Fruit fly (Drosophila melanogaster) whole organism, embryonic: ENCODE results near the gene slmo.

Source experiments
- Antp ChIP-seq: fragments of 200-800 bp; sonication (Bioruptor generic); optimal IDR thresholded peaks from 3 replicates; lab custom pipeline; 2016; ENCODE audit warnings: missing biosample characterization, missing genetic modification characterization
- Atf6 ChIP-seq: fragments of 200-800 bp; sonication (Bioruptor generic); IDR thresholded peaks from 2 replicates; pipeline ENCODE4 v1.3.6; 2022; ENCODE audit warnings: missing biosample characterization, missing genetic modification characterization
- CG12236 ChIP-seq: fragments of 200-800 bp; sonication (Bioruptor generic); optimal IDR thresholded peaks from 2 replicates; lab custom pipeline; 2016; ENCODE audit warnings: missing biosample characterization, missing genetic modification characterization
- CG12299 ChIP-seq: fragments of 200-800 bp; sonication (Bioruptor generic); optimal IDR thresholded peaks from 2 replicates; lab custom pipeline; 2018; ENCODE audit warnings: missing biosample characterization, mild to moderate bottlenecking, missing genetic modification characterization
- CG12769 ChIP-seq: fragments of 200-800 bp; sonication (Bioruptor generic); optimal IDR thresholded peaks from 2 replicates; lab custom pipeline; 2019; ENCODE audit warnings: missing biosample characterization, mild to moderate bottlenecking, missing genetic modification characterization, moderate library complexity
- CG13287 ChIP-seq: fragments of 200-800 bp; sonication (Bioruptor generic); IDR thresholded peaks from 2 replicates; pipeline ENCODE4 v1.3.6; 2022; ENCODE audit warnings: missing biosample characterization, missing genetic modification characterization; ENCODE audit not compliant: partially characterized antibody
- CG14860 ChIP-seq: fragments of 200-800 bp; sonication (Bioruptor generic); IDR thresholded peaks from 3 replicates; pipeline ENCODE4 v1.3.6; 2022; ENCODE audit warnings: missing biosample characterization, missing genetic modification characterization; ENCODE audit not compliant: partially characterized antibody
- CG15601 ChIP-seq: fragments of 200-800 bp; sonication (Bioruptor generic); optimal IDR thresholded peaks from 3 replicates; lab custom pipeline; 2019; ENCODE audit warnings: missing biosample characterization, mild to moderate bottlenecking, missing genetic modification characterization, moderate library complexity
- CG17359 ChIP-seq: fragments of 200-800 bp; sonication (Bioruptor generic); optimal IDR thresholded peaks from 3 replicates; lab custom pipeline; 2018; ENCODE audit warnings: missing biosample characterization, mild to moderate bottlenecking, missing genetic modification characterization, moderate library complexity
- CG1832 ChIP-seq: fragments of 200-800 bp; sonication (Bioruptor generic); optimal IDR thresholded peaks from 2 replicates; lab custom pipeline; 2017; ENCODE audit warnings: missing biosample characterization, mild to moderate bottlenecking, missing genetic modification characterization, inconsistent platforms
- CG2712 ChIP-seq: fragments of 200-800 bp; optimal IDR thresholded peaks from 3 replicates; lab custom pipeline; 2019; ENCODE audit warnings: missing biosample characterization, mild to moderate bottlenecking, missing genetic modification characterization, moderate library complexity
- CG2875 ChIP-seq: fragments of 200-800 bp; sonication (Bioruptor generic); optimal IDR thresholded peaks from 2 replicates; lab custom pipeline; 2017; ENCODE audit warnings: missing biosample characterization, mild to moderate bottlenecking, missing genetic modification characterization, missing genetic modification reagents
- CG30403 ChIP-seq: fragments of 200-800 bp; sonication (Bioruptor generic); optimal IDR thresholded peaks from 3 replicates; lab custom pipeline; 2016; ENCODE audit warnings: missing biosample characterization, missing genetic modification characterization
- CG31441 ChIP-seq: fragments of 200-800 bp; sonication (Bioruptor generic); IDR thresholded peaks from 2 replicates; pipeline ENCODE4 v1.3.6; 2022; ENCODE audit warnings: missing biosample characterization, missing genetic modification characterization
- CG4617 ChIP-seq: fragments of 200-800 bp; sonication (Bioruptor generic); optimal IDR thresholded peaks from 3 replicates; lab custom pipeline; 2016; ENCODE audit warnings: missing biosample characterization, missing genetic modification characterization, borderline replicate concordance
- CG4730 ChIP-seq: fragments of 200-800 bp; sonication (Bioruptor generic); IDR thresholded peaks from 2 replicates; pipeline ENCODE4 v1.3.6; 2022; ENCODE audit warnings: missing biosample characterization, missing genetic modification characterization
- CG5180 ChIP-seq: fragments of 200-800 bp; sonication (Bioruptor generic); optimal IDR thresholded peaks from 3 replicates; lab custom pipeline; 2017; ENCODE audit warnings: missing biosample characterization, missing genetic modification characterization, mild to moderate bottlenecking, moderate library complexity, missing genetic modification reagents
- CG7357 ChIP-seq: fragments of 200-800 bp; sonication (Bioruptor generic); IDR thresholded peaks from 3 replicates; pipeline ENCODE4 v1.3.6; 2022; ENCODE audit warnings: missing biosample characterization, missing genetic modification characterization
- CG7987 ChIP-seq: fragments of 200-800 bp; sonication (Bioruptor generic); optimal IDR thresholded peaks from 2 replicates; lab custom pipeline; 2018; ENCODE audit warnings: missing biosample characterization, mild to moderate bottlenecking, missing genetic modification characterization, moderate library complexity
- CG8359 ChIP-seq: fragments of 200-800 bp; sonication (Bioruptor generic); optimal IDR thresholded peaks from 2 replicates; lab custom pipeline; 2017; ENCODE audit warnings: missing biosample characterization, mild to moderate bottlenecking, missing genetic modification characterization, borderline replicate concordance
- Doc3 ChIP-seq: fragments of 200-800 bp; sonication (Bioruptor generic); IDR thresholded peaks from 3 replicates; pipeline ENCODE4 v1.3.6; 2022; ENCODE audit warnings: missing biosample characterization, missing genetic modification characterization; ENCODE audit not compliant: partially characterized antibody
- Elba2 ChIP-seq: fragments of 200-800 bp; sonication (Bioruptor generic); optimal IDR thresholded peaks from 3 replicates; lab custom pipeline; 2016; ENCODE audit warnings: missing biosample characterization, missing genetic modification characterization
- Ets97D ChIP-seq: fragments of 200-800 bp; sonication (Bioruptor generic); optimal IDR thresholded peaks from 3 replicates; lab custom pipeline; 2016; ENCODE audit warnings: missing biosample characterization, missing genetic modification characterization
- GATAe ChIP-seq: fragments of 200-800 bp; sonication (Bioruptor generic); conservative IDR thresholded peaks from 2 replicates; pipeline ENCODE4 v1.3.6; 2022; ENCODE audit warnings: missing biosample characterization, missing genetic modification characterization
- Gug ChIP-seq: fragments of 200-800 bp; sonication (Bioruptor generic); IDR thresholded peaks from 4 replicates; pipeline ENCODE4 v1.3.6; 2022; ENCODE audit warnings: missing biosample characterization, missing genetic modification characterization
- NFAT ChIP-seq: fragments of 200-800 bp; sonication (Bioruptor generic); IDR thresholded peaks from 2 replicates; pipeline ENCODE4 v1.3.6; 2022; ENCODE audit warnings: missing biosample characterization, missing genetic modification characterization
- NfI ChIP-seq: fragments of 200-800 bp; sonication (Bioruptor generic); optimal IDR thresholded peaks from 3 replicates; lab custom pipeline; 2018; ENCODE audit warnings: missing biosample characterization, mild to moderate bottlenecking, missing genetic modification characterization, moderate library complexity
- Opbp ChIP-seq: fragments of 200-800 bp; sonication (Bioruptor generic); IDR thresholded peaks from 3 replicates; pipeline ENCODE4 v1.3.6; 2022; ENCODE audit warnings: missing biosample characterization, missing genetic modification characterization; ENCODE audit not compliant: partially characterized antibody
- Rfx ChIP-seq: fragments of 200-800 bp; sonication (Bioruptor generic); IDR thresholded peaks from 2 replicates; pipeline ENCODE4 v1.3.6; 2022; ENCODE audit warnings: missing biosample characterization, missing genetic modification characterization
- Sry-β ChIP-seq: fragments of 200-800 bp; sonication (Bioruptor generic); optimal IDR thresholded peaks from 2 replicates; lab custom pipeline; 2018; ENCODE audit warnings: missing biosample characterization, mild to moderate bottlenecking, missing genetic modification characterization, moderate library complexity
- YL-1 ChIP-seq: fragments of 200-800 bp; sonication (Bioruptor generic); optimal IDR thresholded peaks from 3 replicates; lab custom pipeline; 2017; ENCODE audit warnings: missing biosample characterization, mild to moderate bottlenecking, missing genetic modification characterization
- amos ChIP-seq: fragments of 200-800 bp; sonication (Bioruptor generic); IDR thresholded peaks from 2 replicates; pipeline ENCODE4 v1.3.6; 2022; ENCODE audit warnings: missing biosample characterization, missing genetic modification characterization; ENCODE audit not compliant: partially characterized antibody
- ap ChIP-seq: fragments of 200-800 bp; sonication (Bioruptor generic); IDR thresholded peaks from 2 replicates; pipeline ENCODE4 v1.3.6; 2022; ENCODE audit warnings: missing biosample characterization, missing genetic modification characterization
- fd3F ChIP-seq: fragments of 200-800 bp; sonication (Bioruptor generic); optimal IDR thresholded peaks from 2 replicates; lab custom pipeline; 2018; ENCODE audit warnings: missing biosample characterization, mild to moderate bottlenecking, missing genetic modification characterization, moderate library complexity
- fu2 ChIP-seq: fragments of 200-800 bp; sonication (Bioruptor generic); optimal IDR thresholded peaks from 2 replicates; lab custom pipeline; 2016; ENCODE audit warnings: missing biosample characterization, missing genetic modification characterization
- gcm ChIP-seq: fragments of 200-800 bp; sonication (Bioruptor generic); optimal IDR thresholded peaks from 2 replicates; lab custom pipeline; 2019; ENCODE audit warnings: missing biosample characterization, mild to moderate bottlenecking, missing genetic modification characterization, moderate library complexity
- gro ChIP-seq: fragments of 200-800 bp; sonication (Bioruptor generic); optimal IDR thresholded peaks from 2 replicates; lab custom pipeline; 2016; ENCODE audit warnings: missing biosample characterization, missing genetic modification characterization
- jumu ChIP-seq: fragments of 200-800 bp; sonication (Bioruptor generic); optimal IDR thresholded peaks from 3 replicates; lab custom pipeline; 2016; ENCODE audit warnings: missing biosample characterization, missing genetic modification characterization
- kah ChIP-seq: fragments of 200-800 bp; sonication (Bioruptor generic); optimal IDR thresholded peaks from 2 replicates; lab custom pipeline; 2018; ENCODE audit warnings: missing biosample characterization, mild to moderate bottlenecking, missing genetic modification characterization
- maf-S ChIP-seq: fragments of 200-800 bp; sonication (Bioruptor generic); optimal IDR thresholded peaks from 2 replicates; lab custom pipeline; 2016; ENCODE audit warnings: missing biosample characterization, missing genetic modification characterization
- org-1 ChIP-seq: fragments of 200-800 bp; sonication (Bioruptor generic); optimal IDR thresholded peaks from 2 replicates; lab custom pipeline; 2017; ENCODE audit warnings: missing biosample characterization, missing genetic modification characterization
- sob ChIP-seq: fragments of 200-800 bp; sonication (Bioruptor generic); IDR thresholded peaks from 2 replicates; pipeline ENCODE4 v1.3.6; 2022; ENCODE audit warnings: missing biosample characterization, missing genetic modification characterization
- ssp ChIP-seq: fragments of 200-800 bp; sonication (Bioruptor generic); IDR thresholded peaks from 2 replicates; pipeline ENCODE4 v1.3.6; 2022; ENCODE audit warnings: missing biosample characterization, missing genetic modification characterization
- tna ChIP-seq: fragments of 200-800 bp; sonication (Bioruptor generic); IDR thresholded peaks from 2 replicates; pipeline ENCODE4 v1.3.6; 2022; ENCODE audit warnings: missing biosample characterization, missing genetic modification characterization; ENCODE audit not compliant: partially characterized antibody
- trem ChIP-seq: fragments of 200-800 bp; optimal IDR thresholded peaks from 3 replicates; lab custom pipeline; 2019; ENCODE audit warnings: missing biosample characterization, mild to moderate bottlenecking, missing genetic modification characterization, moderate library complexity

Gene slmo

DNA sequence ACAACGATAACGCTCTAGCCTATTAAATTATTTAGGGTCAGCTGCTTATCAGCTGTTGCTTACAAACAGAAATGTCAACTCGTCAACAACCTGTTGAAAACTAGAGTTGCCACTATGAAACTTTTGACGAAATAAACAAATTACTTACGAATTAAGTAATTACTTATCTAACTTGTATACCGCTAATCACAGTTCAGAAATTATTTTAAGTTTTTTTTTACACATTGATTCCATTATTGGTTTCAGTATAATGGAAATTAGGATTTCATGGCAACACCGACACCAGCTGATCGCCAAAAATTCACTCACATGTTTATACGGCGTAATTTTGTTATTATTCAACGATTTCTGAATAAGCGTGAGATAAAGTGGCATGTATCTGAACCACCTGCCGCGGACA, 10.7 kb downstream of the slmo start, which contains the start of the genes CG9117 and CG31643 (continued):
- TF ChIP-seq CG5180 (no peak), CG31441 (GFP tag; lab: Robert Waterston, UW) (no peak), YL-1 (peak; percentile 26), CG12769 (no peak), kah (peak; percentile 100), NFAT (no peak), CG4730 (no peak), ap (GFP tag; lab: Robert Waterston, UW) (no peak), Rfx (peak; percentile 55), CG15601 (tag; lab: Kevin White, UChicago) (peak; percentile 69), Gug (GFP tag; lab: Robert Waterston, UW) (no peak), amos (GFP tag; lab: Robert Waterston, UW) (no peak), Ets97D (peak; percentile 61), CG7987 (GFP tag; lab: Kevin White, UChicago) (no peak), Doc3 (peak; percentile 31; the same call in 1 of the 3 replicates), CG4617 (GFP tag; lab: Kevin White, UChicago) (peak; percentile 51), CG7357 (GFP tag; lab: Robert Waterston, UW) (no peak), Antp (GFP tag; lab: Kevin White, UChicago) (peak; percentile 46), fu2 (GFP tag; lab: Kevin White, UChicago) (peak; percentile 59), NfI (peak; percentile 63), sob (GFP tag; lab: Robert Waterston, UW) (peak; percentile 58; the same call in 1 of the 2 replicates), CG2875 (GFP tag; lab: Kevin White, UChicago) (no peak), CG8359 (GFP tag; lab: Kevin White, UChicago) (no peak), CG12299 (tag; lab: Kevin White, UChicago) (peak; percentile 31), CG2712 (tag; lab: Kevin White, UChicago) (peak; percentile 57), gcm (no peak), jumu (peak; percentile 60), GATAe (no peak), CG1832 (GFP tag; lab: Kevin White, UChicago) (no peak), tna (GFP tag; lab: Robert Waterston, UW) (no peak), CG30403 (peak; percentile 70), gro (peak; percentile 64), fd3F (peak; percentile 34), Opbp (no peak), CG14860 (no peak), maf-S (GFP tag; lab: Kevin White, UChicago) (peak; percentile 35), CG12236 (GFP tag; lab: Kevin White, UChicago) (peak; percentile 37), ssp (GFP tag; lab: Robert Waterston, UW) (no peak), trem (peak; percentile 99), CG13287 (GFP tag; lab: Robert Waterston, UW) (peak; percentile 62), Atf6 (GFP tag; lab: Robert Waterston, UW) (peak; percentile 52; the same call in 1 of the 2 replicates), CG17359 (peak; percentile 61), Elba2 (GFP tag; lab: Kevin White, UChicago) (peak; percentile 10), Sry-β (GFP tag; lab: Kevin White, UChicago) (peak; percentile 1), org-1 (GFP tag; lab: Kevin White, UChicago) (no peak)
